Worm (Caenorhabditis elegans): ENCODE results near the gene ZC239.20.
"Not testable (repeated sequence)": the region's sequence is repeated elsewhere in the genome, so short reads cannot be mapped to it uniquely, and the experiment has no call there.

- TF ChIP-seq dpl-1 (GFP tag; optimal IDR thresholded peaks at IDR 0.05); ztf-7 (tag; optimal IDR thresholded peaks at IDR 0.05); ztf-11 (tag; optimal IDR thresholded peaks at IDR 0.05): not testable (repeated sequence)
These were observed 23.0 kb downstream of the ZC239.20 start, which contains the start of the genes Y27F2A.6 and Y27F2A.8 for ce11 chrII:3183300-3183840.
